Worm (Caenorhabditis elegans): Measurements from ENCODE around the gene Y37D8A.16.

DNA sequence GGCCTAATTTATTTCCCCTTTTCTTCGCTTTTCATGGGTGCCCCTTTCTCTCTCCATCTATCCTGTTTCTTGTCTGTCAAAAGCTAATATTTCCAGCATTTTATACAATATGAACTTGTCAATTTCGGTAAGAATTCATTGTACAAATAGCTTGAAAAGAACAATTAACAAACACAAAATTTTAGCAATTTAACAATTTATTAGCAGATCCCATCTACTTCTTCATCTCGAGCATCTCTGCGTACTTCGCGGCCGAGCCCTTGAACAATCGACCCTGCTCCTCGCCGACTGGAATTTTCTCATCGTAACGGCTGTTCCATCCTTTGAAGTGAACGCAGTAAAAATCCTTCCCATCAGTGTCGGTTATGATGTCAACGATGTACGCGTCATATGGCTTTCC lies 42.8 kb downstream of the Y37D8A.16 start:
- TF ChIP-seq nfya-1 (tag; optimal IDR thresholded peaks at IDR 0.05; ENCODE audit: insufficient read depth), result no peak
- no peak for TF ChIP-seq elt-1 (tag; optimal IDR thresholded peaks at IDR 0.05)
- no peak for TF ChIP-seq ztf-4 (tag; optimal IDR thresholded peaks at IDR 0.05)
- TF ChIP-seq nhr-237 (tag; optimal IDR thresholded peaks at IDR 0.05), result no peak
- no peak for TF ChIP-seq ceh-9 (tag; optimal IDR thresholded peaks at IDR 0.05)
- TF ChIP-seq elt-2 (tag; optimal IDR thresholded peaks at IDR 0.05), result no peak
